Worm (Caenorhabditis elegans) whole organism, early embryonic: Measurements from ENCODE around the gene rpb-8.

Experiments
- B0310.2 ChIP-seq: sonication (generic microtip); optimal IDR thresholded peaks from 2 replicates; lab custom pipeline; 2016; ENCODE audit warnings: mild to moderate bottlenecking, missing genetic modification characterization, missing compliant biosample characterization
- F13C5.2 ChIP-seq: sonication (generic microtip); optimal IDR thresholded peaks from 2 replicates; lab custom pipeline; 2017; ENCODE audit warnings: mild to moderate bottlenecking, missing genetic modification characterization, inconsistent platforms, missing compliant biosample characterization
- aly-1 ChIP-seq: sonication (generic microtip); optimal IDR thresholded peaks from 2 replicates; lab custom pipeline; 2016; ENCODE audit warnings: missing genetic modification characterization, missing compliant biosample characterization
- ama-1 ChIP-seq: fragments of 150-350 bp; optimal IDR thresholded peaks from 2 replicates; lab custom pipeline; 2014
- ceh-13 ChIP-seq: fragments of 200-800 bp; sonication (Bioruptor generic); optimal IDR thresholded peaks from 2 replicates; lab custom pipeline; 2018; ENCODE audit warnings: mild to moderate bottlenecking, missing genetic modification characterization, missing compliant biosample characterization
- ceh-36 ChIP-seq: sonication (generic microtip); optimal IDR thresholded peaks from 2 replicates; lab custom pipeline; 2016; ENCODE audit warnings: missing genetic modification characterization, inconsistent platforms, missing compliant biosample characterization
- ets-7 ChIP-seq: sonication (generic microtip); optimal IDR thresholded peaks from 2 replicates; lab custom pipeline; 2016; ENCODE audit warnings: missing genotype, missing genetic modification characterization, missing compliant biosample characterization
- flt-1 ChIP-seq: fragments of 200-800 bp; sonication (Bioruptor generic); IDR thresholded peaks from 2 replicates; pipeline ENCODE4 v1.3.6; 2022; ENCODE audit warnings: missing genetic modification characterization, missing compliant biosample characterization
- hmbx-1 ChIP-seq: sonication (generic microtip); optimal IDR thresholded peaks from 2 replicates; lab custom pipeline; 2016; ENCODE audit warnings: mild to moderate bottlenecking, missing genetic modification characterization, missing compliant biosample characterization
- hmg-4 ChIP-seq: fragments of 200-800 bp; sonication (Bioruptor generic); optimal IDR thresholded peaks from 2 replicates; lab custom pipeline; 2018; ENCODE audit warnings: mild to moderate bottlenecking, missing genetic modification characterization, missing compliant biosample characterization
- hnd-1 ChIP-seq: sonication (generic microtip); optimal IDR thresholded peaks from 2 replicates; lab custom pipeline; 2016; ENCODE audit warnings: missing genetic modification characterization, missing compliant biosample characterization
- pes-1 ChIP-seq: fragments of 200-800 bp; sonication (Bioruptor generic); IDR thresholded peaks from 2 replicates; pipeline ENCODE4 v1.3.6; 2022; ENCODE audit warnings: missing genetic modification reagents, missing genetic modification characterization, missing compliant biosample characterization
- scrt-1 ChIP-seq: fragments of 200-800 bp; sonication (Bioruptor generic); IDR thresholded peaks from 2 replicates; pipeline ENCODE4 v1.3.6; 2022; ENCODE audit warnings: missing genetic modification characterization, missing compliant biosample characterization
- sea-1 ChIP-seq: fragments of 200-800 bp; sonication (Bioruptor generic); conservative IDR thresholded peaks from 2 replicates; pipeline ENCODE4 v1.3.6; 2022; ENCODE audit warnings: missing genetic modification characterization, missing compliant biosample characterization
- tbx-11 ChIP-seq: fragments of 200-800 bp; sonication (Bioruptor generic); IDR thresholded peaks from 2 replicates; pipeline ENCODE4 v1.3.6; 2022; ENCODE audit warnings: missing genetic modification characterization, missing compliant biosample characterization
- tbx-37 ChIP-seq: fragments of 200-800 bp; sonication (Bioruptor generic); conservative IDR thresholded peaks from 2 replicates; pipeline ENCODE4 v1.3.6; 2022; ENCODE audit warnings: missing genetic modification reagents, missing genetic modification characterization, missing compliant biosample characterization
- tra-4 ChIP-seq: sonication (generic microtip); optimal IDR thresholded peaks from 2 replicates; lab custom pipeline; 2017; ENCODE audit warnings: missing genetic modification characterization, missing compliant biosample characterization

Gene rpb-8

ce11 chrIII:4910956-4911355 lies 6.9 kb downstream of the rpb-8 start, which contains the start of gene F26F4.2:
F26F4.2 (plus strand) TSS chrIII:4911256.
- TF ChIP-seq ama-1 = no peak
- TF ChIP-seq flt-1 (GFP tag; lab: Robert Waterston, UW) = no peak
- no peak for TF ChIP-seq tbx-11 (GFP tag; lab: Robert Waterston, UW)
- TF ChIP-seq ceh-36 = no peak
- TF ChIP-seq ceh-13 = no peak
- TF ChIP-seq aly-1 = no peak
- TF ChIP-seq ets-7 (tag; lab: Kevin White, UChicago) = no peak
- no peak for TF ChIP-seq hmg-4 (GFP tag; lab: Kevin White, UChicago)
- no peak for TF ChIP-seq sea-1
- no peak for TF ChIP-seq hnd-1 (tag; lab: Kevin White, UChicago)

- TF ChIP-seq F13C5.2 (no peak), ceh-36 (no peak), ceh-13 (no peak)
Measured at ce11 chrIII:4909938-4910337, 7.9 kb downstream of the rpb-8 start, which contains the start of gene F26F4.12. F26F4.12 (minus strand) TSS chrIII:4910038.

ce11 chrIII:4906896-4907295 lies 10.9 kb downstream of the rpb-8 start, which contains the start of gene rom-1:
rom-1 (plus strand) TSS chrIII:4907196.
- no peak for TF ChIP-seq F13C5.2
- no peak for TF ChIP-seq tbx-37 (GFP tag; lab: Robert Waterston, UW)
- no peak for TF ChIP-seq sea-1
- no peak for TF ChIP-seq ets-7 (tag; lab: Kevin White, UChicago)
- no peak for TF ChIP-seq aly-1
- TF ChIP-seq pes-1 (GFP tag; lab: Robert Waterston, UW) = no peak
- no peak for TF ChIP-seq flt-1 (GFP tag; lab: Robert Waterston, UW)
- TF ChIP-seq hnd-1 (tag; lab: Kevin White, UChicago) = no peak
- no peak for TF ChIP-seq ceh-36
- TF ChIP-seq B0310.2 (tag; lab: Kevin White, UChicago) = no peak
- TF ChIP-seq tbx-11 (GFP tag; lab: Robert Waterston, UW) = no peak
- no peak for TF ChIP-seq tra-4
- TF ChIP-seq ama-1 = no peak
- TF ChIP-seq scrt-1 (GFP tag; lab: Robert Waterston, UW) = no peak
- TF ChIP-seq hmg-4 (GFP tag; lab: Kevin White, UChicago) = no peak

- no peak for TF ChIP-seq hnd-1 (tag; lab: Kevin White, UChicago)
- TF ChIP-seq scrt-1 (GFP tag; lab: Robert Waterston, UW) = no peak
- TF ChIP-seq ceh-13 = no peak
- no peak for TF ChIP-seq tra-4
Measured at ce11 chrIII:4906365-4906764, 11.4 kb downstream of the rpb-8 start.

- TF ChIP-seq hnd-1 (tag; lab: Kevin White, UChicago) (no peak), ets-7 (tag; lab: Kevin White, UChicago) (peak; percentile 41), aly-1 (no peak), ceh-13 (peak; percentile 18), F13C5.2 (no peak), B0310.2 (tag; lab: Kevin White, UChicago) (no peak), hmbx-1 (tag; lab: Kevin White, UChicago) (no peak), scrt-1 (GFP tag; lab: Robert Waterston, UW) (no peak), tbx-37 (GFP tag; lab: Robert Waterston, UW) (0 out of 2 replicates have a peak, but pooled peaks have one; percentile 12), ama-1 (no peak), pes-1 (GFP tag; lab: Robert Waterston, UW) (0 out of 2 replicates have a peak, but pooled peaks have one; percentile 40), tra-4 (no peak), hmg-4 (GFP tag; lab: Kevin White, UChicago) (peak; percentile 25), ceh-36 (no peak), tbx-11 (GFP tag; lab: Robert Waterston, UW) (no peak), sea-1 (no peak)
Measured at ce11 chrIII:4905405-4905804, 12.4 kb downstream of the rpb-8 start, which contains the start of gene F26F4.8. F26F4.8 (minus strand) TSS chrIII:4905473.

ce11 chrIII:4903784-4904183 lies 14.0 kb downstream of the rpb-8 start, which contains the start of gene kbp-2:
kbp-2 (minus strand) TSS chrIII:4903884.
- no peak for TF ChIP-seq hmg-4 (GFP tag; lab: Kevin White, UChicago)
- no peak for TF ChIP-seq ceh-36
- TF ChIP-seq aly-1 = no peak
- TF ChIP-seq tra-4 = no peak
- TF ChIP-seq sea-1 = no peak
- no peak for TF ChIP-seq hnd-1 (tag; lab: Kevin White, UChicago)
- TF ChIP-seq ceh-13 = no peak
- TF ChIP-seq flt-1 (GFP tag; lab: Robert Waterston, UW) = no peak
- no peak for TF ChIP-seq F13C5.2
- TF ChIP-seq tbx-11 (GFP tag; lab: Robert Waterston, UW) = no peak
- TF ChIP-seq pes-1 (GFP tag; lab: Robert Waterston, UW) = no peak
- TF ChIP-seq ets-7 (tag; lab: Kevin White, UChicago) = no peak
- no peak for TF ChIP-seq B0310.2 (tag; lab: Kevin White, UChicago)

ce11 chrIII:4900260-4900659 lies 17.5 kb downstream of the rpb-8 start, which contains the start of gene tag-340:
tag-340 (plus strand) TSS chrIII:4900508.
- TF ChIP-seq hnd-1 (tag; lab: Kevin White, UChicago) (no peak), ceh-13 (no peak), sea-1 (no peak), B0310.2 (tag; lab: Kevin White, UChicago) (no peak), pes-1 (GFP tag; lab: Robert Waterston, UW) (no peak), tbx-11 (GFP tag; lab: Robert Waterston, UW) (no peak), hmg-4 (GFP tag; lab: Kevin White, UChicago) (no peak), ceh-36 (no peak)

ce11 chrIII:4899728-4900127 lies 18.1 kb downstream of the rpb-8 start:
- TF ChIP-seq aly-1 = no peak
- no peak for TF ChIP-seq hnd-1 (tag; lab: Kevin White, UChicago)
- TF ChIP-seq hmg-4 (GFP tag; lab: Kevin White, UChicago) = peak; percentile 91
- no peak for TF ChIP-seq tbx-11 (GFP tag; lab: Robert Waterston, UW)
- 0 out of 2 replicates have a peak, but pooled peaks have one; percentile 14 for TF ChIP-seq sea-1
- TF ChIP-seq flt-1 (GFP tag; lab: Robert Waterston, UW) = no peak
- TF ChIP-seq ceh-36 = no peak
- no peak for TF ChIP-seq ceh-13
- peak; percentile 19 for TF ChIP-seq B0310.2 (tag; lab: Kevin White, UChicago)
- no peak for TF ChIP-seq tbx-37 (GFP tag; lab: Robert Waterston, UW)
- TF ChIP-seq F13C5.2 = peak; percentile 87
- TF ChIP-seq ets-7 (tag; lab: Kevin White, UChicago) = peak; percentile 5
- no peak for TF ChIP-seq hmbx-1 (tag; lab: Kevin White, UChicago)
- TF ChIP-seq tra-4 = no peak
- no peak for TF ChIP-seq ama-1
- TF ChIP-seq scrt-1 (GFP tag; lab: Robert Waterston, UW) = peak; percentile 55; the same call in 1 of the 2 replicates
- TF ChIP-seq pes-1 (GFP tag; lab: Robert Waterston, UW) = no peak
